Worm (Caenorhabditis elegans) whole organism, L4/young adult: ENCODE results near the gene cal-7.

ENCODE experiments used
- W03F9.2 ChIP-seq: fragments of 150-350 bp; optimal IDR thresholded peaks from 2 replicates; lab custom pipeline; 2014; ENCODE audit warnings: missing biosample characterization, missing genetic modification characterization
- dao-5 ChIP-seq: sonication (generic microtip); optimal IDR thresholded peaks from 2 replicates; lab custom pipeline; 2016; ENCODE audit warnings: missing genotype, missing genetic modification characterization, moderate library complexity, missing compliant biosample characterization
- him-1 ChIP-seq: sonication (generic microtip); optimal IDR thresholded peaks from 2 replicates; lab custom pipeline; 2016; ENCODE audit warnings: missing genotype, missing genetic modification reagents, missing genetic modification characterization, missing compliant biosample characterization

DNA sequence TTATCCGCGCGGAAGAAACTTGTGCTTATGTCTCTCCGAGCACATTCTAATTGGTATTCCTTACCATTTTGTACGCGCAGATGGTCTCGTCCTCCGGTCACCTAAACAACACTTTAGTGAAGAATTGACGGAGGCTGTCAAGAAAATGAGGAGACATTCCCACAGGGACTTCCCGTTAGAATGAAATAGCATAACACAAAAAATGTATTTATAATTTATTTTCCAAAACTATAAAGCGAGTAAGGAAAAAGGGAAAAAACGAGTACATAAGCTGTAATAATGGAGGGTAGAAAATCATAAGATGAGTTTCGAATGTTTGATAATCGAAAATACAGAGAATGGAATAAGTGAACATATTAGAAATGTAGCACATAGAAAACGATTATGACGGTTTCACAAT, 41.8 kb downstream of the cal-7 start, which contains the start of gene F46B6.12:
- TF ChIP-seq him-1 (tag; lab: Kevin White, UChicago) (no peak), W03F9.2 (tag; lab: Kevin White, UChicago) (no peak), dao-5 (tag; lab: Kevin White, UChicago) (no peak)
